Worm (Caenorhabditis elegans) whole organism, young adult: ENCODE results near the gene istr-1.

Experiments used
- B0035.1 ChIP-seq: sonication (generic microtip); optimal IDR thresholded peaks from 2 replicates; lab custom pipeline; 2016; ENCODE audit warnings: missing genetic modification characterization, mild to moderate bottlenecking, missing compliant biosample characterization, missing genotype, missing genetic modification reagents
- B0336.3 ChIP-seq: fragments of 200-800 bp; sonication (Bioruptor generic); IDR thresholded peaks from 2 replicates; pipeline ENCODE4 v1.3.6; 2022; ENCODE audit warnings: missing genetic modification characterization, missing compliant biosample characterization
- F33H1.4 ChIP-seq: fragments of 200-800 bp; sonication (Bioruptor generic); IDR thresholded peaks from 2 replicates; pipeline ENCODE4 v1.3.6; 2022; ENCODE audit warnings: missing genetic modification reagents, missing genetic modification characterization, missing compliant biosample characterization
- F57A8.1 ChIP-seq: fragments of 200-800 bp; sonication (Bioruptor generic); optimal IDR thresholded peaks from 2 replicates; lab custom pipeline; 2018; ENCODE audit warnings: mild to moderate bottlenecking, missing genetic modification characterization, moderate library complexity, missing compliant biosample characterization
- K12H6.12 ChIP-seq: fragments of 200-800 bp; sonication (Bioruptor generic); optimal IDR thresholded peaks from 2 replicates; lab custom pipeline; 2018; ENCODE audit warnings: mild to moderate bottlenecking, missing genetic modification characterization, missing compliant biosample characterization
- T07F8.4 ChIP-seq: sonication (generic microtip); optimal IDR thresholded peaks from 2 replicates; lab custom pipeline; 2016; ENCODE audit warnings: mild to moderate bottlenecking, missing genetic modification characterization, moderate library complexity, missing compliant biosample characterization
- T26A5.8 ChIP-seq: sonication (generic microtip); optimal IDR thresholded peaks from 2 replicates; lab custom pipeline; 2016; ENCODE audit warnings: missing genetic modification characterization, missing compliant biosample characterization
- Y79H2A.3 ChIP-seq: fragments of 200-800 bp; sonication (Bioruptor generic); conservative IDR thresholded peaks from 2 replicates; pipeline ENCODE4 v1.3.6; 2022; ENCODE audit warnings: missing genetic modification reagents, missing genetic modification characterization, missing compliant biosample characterization
- ZK185.1 ChIP-seq: sonication (generic microtip); optimal IDR thresholded peaks from 2 replicates; lab custom pipeline; 2016; ENCODE audit warnings: mild to moderate bottlenecking, missing genetic modification characterization, missing compliant biosample characterization; ENCODE audit not compliant: poor library complexity, severe bottlenecking
- akir-1 ChIP-seq: fragments of 200-800 bp; sonication (Bioruptor generic); optimal IDR thresholded peaks from 2 replicates; lab custom pipeline; 2018; ENCODE audit warnings: mild to moderate bottlenecking, missing genetic modification characterization, moderate library complexity, missing compliant biosample characterization
- aptf-3 ChIP-seq: fragments of 200-800 bp; sonication (Bioruptor generic); IDR thresholded peaks from 2 replicates; pipeline ENCODE4 v1.3.6; 2022; ENCODE audit warnings: missing genetic modification characterization, missing compliant biosample characterization
- bed-1 ChIP-seq: fragments of 200-800 bp; sonication (Bioruptor generic); IDR thresholded peaks from 2 replicates; pipeline ENCODE4 v1.3.6; 2022; ENCODE audit warnings: missing genetic modification reagents, missing genetic modification characterization, missing compliant biosample characterization
- bed-2 ChIP-seq: fragments of 200-800 bp; sonication (Bioruptor generic); IDR thresholded peaks from 2 replicates; pipeline ENCODE4 v1.3.6; 2022; ENCODE audit warnings: missing genetic modification reagents, missing genetic modification characterization, missing compliant biosample characterization
- ccch-3 ChIP-seq: fragments of 200-800 bp; sonication (Bioruptor generic); optimal IDR thresholded peaks from 2 replicates; lab custom pipeline; 2018; ENCODE audit warnings: mild to moderate bottlenecking, missing genetic modification characterization, missing compliant biosample characterization
- ceh-100 ChIP-seq: fragments of 200-800 bp; sonication (Bioruptor generic); IDR thresholded peaks from 2 replicates; pipeline ENCODE4 v1.3.6; 2022; ENCODE audit warnings: missing genetic modification reagents, missing genetic modification characterization, missing compliant biosample characterization
- ceh-40 ChIP-seq: fragments of 200-800 bp; sonication (Bioruptor generic); IDR thresholded peaks from 2 replicates; pipeline ENCODE4 v1.3.6; 2022; ENCODE audit warnings: missing genetic modification characterization, missing compliant biosample characterization
- ceh-58 ChIP-seq: fragments of 200-800 bp; sonication (Bioruptor generic); IDR thresholded peaks from 2 replicates; pipeline ENCODE4 v1.3.6; 2022; ENCODE audit warnings: missing genetic modification characterization, missing compliant biosample characterization
- ceh-91 ChIP-seq: fragments of 200-800 bp; sonication (Bioruptor generic); IDR thresholded peaks from 2 replicates; pipeline ENCODE4 v1.3.6; 2022; ENCODE audit warnings: missing genetic modification reagents, missing genetic modification characterization, missing compliant biosample characterization
- dpff-1 ChIP-seq: sonication (generic microtip); optimal IDR thresholded peaks from 2 replicates; lab custom pipeline; 2017; ENCODE audit warnings: mild to moderate bottlenecking, missing genetic modification characterization, missing compliant biosample characterization
- dpl-1 ChIP-seq: fragments of 150-350 bp; optimal IDR thresholded peaks from 2 replicates; lab custom pipeline; 2014; ENCODE audit warnings: missing biosample characterization, missing genetic modification reagents, missing genetic modification characterization
- egrh-3 ChIP-seq: fragments of 200-800 bp; sonication (Bioruptor generic); IDR thresholded peaks from 2 replicates; pipeline ENCODE4 v1.3.6; 2022; ENCODE audit warnings: missing genetic modification reagents, missing genetic modification characterization, missing compliant biosample characterization
- gei-17 ChIP-seq: fragments of 200-800 bp; sonication (Bioruptor generic); optimal IDR thresholded peaks from 2 replicates; lab custom pipeline; 2018; ENCODE audit warnings: mild to moderate bottlenecking, missing genetic modification characterization, missing compliant biosample characterization
- him-1 ChIP-seq: sonication (generic microtip); optimal IDR thresholded peaks from 2 replicates; lab custom pipeline; 2016; ENCODE audit warnings: missing genotype, missing genetic modification reagents, missing genetic modification characterization, missing compliant biosample characterization
- hlh-12 ChIP-seq: sonication (generic microtip); optimal IDR thresholded peaks from 2 replicates; lab custom pipeline; 2016; ENCODE audit warnings: missing genetic modification characterization, missing compliant biosample characterization
- hlh-26 ChIP-seq: fragments of 200-800 bp; sonication (Bioruptor generic); conservative IDR thresholded peaks from 2 replicates; pipeline ENCODE4 v1.3.6; 2022; ENCODE audit warnings: missing genetic modification reagents, missing genetic modification characterization, missing compliant biosample characterization
- let-526 ChIP-seq: fragments of 200-800 bp; sonication (Bioruptor generic); IDR thresholded peaks from 2 replicates; pipeline ENCODE4 v1.3.6; 2022; ENCODE audit warnings: missing genetic modification reagents, missing genetic modification characterization, missing compliant biosample characterization
- lin-26 ChIP-seq: fragments of 200-800 bp; sonication (Bioruptor generic); IDR thresholded peaks from 2 replicates; pipeline ENCODE4 v1.3.6; 2022; ENCODE audit warnings: missing genetic modification reagents, missing genetic modification characterization, missing compliant biosample characterization
- lin-35 ChIP-seq, 3 experiments: fragments of 150-350 bp in 2 of 3; sonication (generic microtip) in 1 of 3; optimal IDR thresholded peaks; 2 replicates each; lab custom pipeline; 2014 to 2018; ENCODE audit warnings: missing biosample characterization in 3 of 3, missing genetic modification characterization in 3 of 3, missing genetic modification reagents in 3 of 3
- lin-54 ChIP-seq: fragments of 200-800 bp; sonication (Bioruptor generic); optimal IDR thresholded peaks from 2 replicates; lab custom pipeline; 2018; ENCODE audit warnings: mild to moderate bottlenecking, missing genetic modification characterization, missing compliant biosample characterization
- lir-1 ChIP-seq: fragments of 200-800 bp; sonication (Bioruptor generic); conservative IDR thresholded peaks from 2 replicates; pipeline ENCODE4 v1.3.6; 2022; ENCODE audit warnings: missing genetic modification reagents, missing genetic modification characterization, missing compliant biosample characterization
- madf-3 ChIP-seq: fragments of 200-800 bp; sonication (Bioruptor generic); IDR thresholded peaks from 2 replicates; pipeline ENCODE4 v1.3.6; 2022; ENCODE audit warnings: missing genetic modification reagents, missing genetic modification characterization, missing compliant biosample characterization
- mcd-1 ChIP-seq: fragments of 200-800 bp; sonication (Bioruptor generic); IDR thresholded peaks from 2 replicates; pipeline ENCODE4 v1.3.6; 2022; ENCODE audit warnings: missing genetic modification reagents, missing genetic modification characterization, missing compliant biosample characterization
- mes-4 ChIP-seq: sonication (generic microtip); optimal IDR thresholded peaks from 2 replicates; lab custom pipeline; 2016; ENCODE audit warnings: missing genotype, missing genetic modification characterization, missing compliant biosample characterization
- nfya-1 ChIP-seq: sonication (generic microtip); optimal IDR thresholded peaks from 2 replicates; lab custom pipeline; 2017; ENCODE audit warnings: antibody characterized with exemption, missing compliant biosample characterization, missing genetic modification characterization, borderline replicate concordance; ENCODE audit not compliant: insufficient read depth
- nfya-2 ChIP-seq: fragments of 200-800 bp; sonication (Bioruptor generic); IDR thresholded peaks from 2 replicates; pipeline ENCODE4 v1.3.6; 2022; ENCODE audit warnings: missing genetic modification reagents, missing genetic modification characterization, missing compliant biosample characterization
- nhr-120 ChIP-seq: fragments of 200-800 bp; sonication (Bioruptor generic); IDR thresholded peaks from 2 replicates; pipeline ENCODE4 v1.3.6; 2022; ENCODE audit warnings: missing genetic modification characterization, missing compliant biosample characterization
- nhr-179 ChIP-seq: sonication (generic microtip); optimal IDR thresholded peaks from 2 replicates; lab custom pipeline; 2016; ENCODE audit warnings: mild to moderate bottlenecking, missing genetic modification characterization, missing compliant biosample characterization
- nhr-27 ChIP-seq: fragments of 200-800 bp; sonication (Bioruptor generic); optimal IDR thresholded peaks from 2 replicates; lab custom pipeline; 2018; ENCODE audit warnings: mild to moderate bottlenecking, missing genetic modification characterization, moderate library complexity, missing compliant biosample characterization
- nhr-90 ChIP-seq: sonication (generic microtip); optimal IDR thresholded peaks from 2 replicates; lab custom pipeline; 2016; ENCODE audit warnings: missing genotype, mild to moderate bottlenecking, missing genetic modification characterization, missing compliant biosample characterization
- pha-4 ChIP-seq: fragments of 150-350 bp; sonication (generic microtip); optimal IDR thresholded peaks from 2 replicates; lab custom pipeline; 2014; ENCODE audit warnings: missing biosample characterization, missing genetic modification reagents, missing genetic modification characterization
- rcor-1 ChIP-seq: fragments of 200-800 bp; sonication (Bioruptor generic); IDR thresholded peaks from 2 replicates; pipeline ENCODE4 v1.3.6; 2022; ENCODE audit warnings: missing genetic modification reagents, missing genetic modification characterization, missing compliant biosample characterization
- sdz-38 ChIP-seq: sonication (generic microtip); optimal IDR thresholded peaks from 2 replicates; lab custom pipeline; 2016; ENCODE audit warnings: missing genotype, missing genetic modification characterization, missing compliant biosample characterization
- snpc-1.1 ChIP-seq: sonication (generic microtip); optimal IDR thresholded peaks from 2 replicates; lab custom pipeline; 2017; ENCODE audit warnings: missing genetic modification characterization, mild to moderate bottlenecking, missing compliant biosample characterization, antibody characterized with exemption, moderate library complexity, missing genotype, missing genetic modification reagents; ENCODE audit not compliant: insufficient read depth
- snpc-3.4 ChIP-seq: sonication (generic microtip); optimal IDR thresholded peaks from 2 replicates; lab custom pipeline; 2017; ENCODE audit warnings: missing genetic modification characterization, mild to moderate bottlenecking, missing compliant biosample characterization, antibody characterized with exemption, moderate library complexity, missing genotype, missing genetic modification reagents
- sptf-2 ChIP-seq: fragments of 200-800 bp; sonication (Bioruptor generic); optimal IDR thresholded peaks from 2 replicates; lab custom pipeline; 2018; ENCODE audit warnings: mild to moderate bottlenecking, missing genetic modification characterization, missing compliant biosample characterization
- zfh-2 ChIP-seq: fragments of 200-800 bp; sonication (Bioruptor generic); conservative IDR thresholded peaks from 2 replicates; pipeline ENCODE4 v1.3.6; 2022; ENCODE audit warnings: missing genetic modification reagents, missing genetic modification characterization, missing compliant biosample characterization
- zim-3 ChIP-seq: sonication (generic microtip); optimal IDR thresholded peaks from 2 replicates; lab custom pipeline; 2017; ENCODE audit warnings: mild to moderate bottlenecking, missing genetic modification characterization, moderate library complexity, missing compliant biosample characterization
- ztf-26 ChIP-seq: sonication (generic microtip); optimal IDR thresholded peaks from 2 replicates; lab custom pipeline; 2017; ENCODE audit warnings: missing genetic modification characterization, missing compliant biosample characterization
- ztf-3 ChIP-seq: fragments of 200-800 bp; sonication (Bioruptor generic); optimal IDR thresholded peaks from 2 replicates; lab custom pipeline; 2018; ENCODE audit warnings: mild to moderate bottlenecking, missing genetic modification characterization, missing compliant biosample characterization

The istr-1 gene

DNA sequence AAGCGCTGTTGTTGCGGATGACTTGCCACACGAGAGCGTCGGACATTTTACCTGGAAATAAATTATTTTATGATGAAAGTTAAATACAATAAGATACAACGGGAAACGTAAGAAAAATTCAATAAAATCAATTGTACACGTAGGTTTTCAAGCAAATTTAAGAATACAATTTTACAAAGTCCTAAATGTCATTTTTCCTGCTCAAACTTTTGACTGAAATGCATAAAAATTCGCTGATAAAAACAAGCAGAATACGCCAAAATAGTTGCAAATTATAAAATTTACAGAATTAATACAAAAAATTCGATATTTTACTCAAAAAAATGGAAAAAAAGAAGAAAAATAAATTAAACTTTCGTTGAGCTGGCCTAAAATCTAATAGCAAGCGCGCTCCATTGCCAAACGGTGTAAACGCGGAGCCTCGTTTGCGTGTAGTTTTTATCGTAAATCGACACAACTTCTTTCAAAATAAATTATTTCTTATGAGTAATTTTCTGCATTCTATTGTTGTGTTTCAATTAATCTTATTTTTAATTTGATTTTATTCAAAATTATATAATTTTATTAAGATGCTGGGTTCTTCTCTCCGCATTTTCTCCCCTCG, 30.5 kb downstream of the istr-1 start, which contains the start of the genes rpl-28 and mrpl-49 (continued):
- no peak for TF ChIP-seq pha-4 (tag; lab: Kevin White, UChicago)
- no peak for TF ChIP-seq hlh-12 (tag; lab: Kevin White, UChicago)
- TF ChIP-seq B0336.3 (GFP tag; lab: Robert Waterston, UW): no peak
- no peak for TF ChIP-seq snpc-1.1 (tag; lab: Kevin White, UChicago)
- peak; percentile 44 for TF ChIP-seq ZK185.1
- TF ChIP-seq lin-35 (GFP tag; optimal IDR thresholded peaks at IDR 0.05; lab: Kevin White, UChicago): peak in 1 of 3 experiments; percentile 76
- no peak for TF ChIP-seq bed-1 (GFP tag; lab: Robert Waterston, UW)
- no peak for TF ChIP-seq Y79H2A.3 (GFP tag; lab: Robert Waterston, UW)
- no peak for TF ChIP-seq zim-3 (tag; lab: Kevin White, UChicago)
- peak; percentile 21 for TF ChIP-seq ztf-26
- no peak for TF ChIP-seq B0035.1 (tag; lab: Kevin White, UChicago)
- no peak for TF ChIP-seq mes-4 (tag; lab: Kevin White, UChicago)
- TF ChIP-seq ceh-40: no peak
- TF ChIP-seq nhr-90 (tag; lab: Kevin White, UChicago): no peak
- no peak for TF ChIP-seq nhr-179
- TF ChIP-seq ceh-100: no peak
- TF ChIP-seq T26A5.8 (tag; lab: Kevin White, UChicago): no peak
- TF ChIP-seq sdz-38 (tag; lab: Kevin White, UChicago): no peak
- no peak for TF ChIP-seq rcor-1
- no peak for TF ChIP-seq nhr-120 (GFP tag; lab: Robert Waterston, UW)
- TF ChIP-seq lin-54: peak; percentile 71
- no peak for TF ChIP-seq lir-1 (GFP tag; lab: Robert Waterston, UW)
- no peak for TF ChIP-seq F57A8.1
- TF ChIP-seq ceh-58 (GFP tag; lab: Robert Waterston, UW): no peak
- no peak for TF ChIP-seq lin-26 (GFP tag; lab: Robert Waterston, UW)
- no peak for TF ChIP-seq nfya-1 (tag; lab: Kevin White, UChicago)
- TF ChIP-seq snpc-3.4: no peak
- TF ChIP-seq dpff-1: no peak
- TF ChIP-seq egrh-3 (GFP tag; lab: Robert Waterston, UW): no peak
- TF ChIP-seq aptf-3 (GFP tag; lab: Robert Waterston, UW): no peak
- no peak for TF ChIP-seq bed-2 (GFP tag; lab: Robert Waterston, UW)
- no peak for TF ChIP-seq ccch-3 (GFP tag; lab: Kevin White, UChicago)
- TF ChIP-seq F33H1.4: peak; percentile 46; the same call in 1 of the 2 replicates
- TF ChIP-seq mcd-1 (GFP tag; lab: Robert Waterston, UW): peak; percentile 96
- no peak for TF ChIP-seq let-526 (GFP tag; lab: Robert Waterston, UW)
- TF ChIP-seq ztf-3 (GFP tag; lab: Kevin White, UChicago): no peak
- TF ChIP-seq nfya-2 (GFP tag; lab: Robert Waterston, UW): no peak
- TF ChIP-seq him-1: no peak
- TF ChIP-seq T07F8.4: no peak
- no peak for TF ChIP-seq sptf-2 (GFP tag; lab: Kevin White, UChicago)
- peak; percentile 64; the same call in 1 of the 2 replicates for TF ChIP-seq ceh-91 (GFP tag; lab: Robert Waterston, UW)
- no peak for TF ChIP-seq gei-17 (GFP tag; lab: Kevin White, UChicago)
- no peak for TF ChIP-seq hlh-26 (GFP tag; lab: Robert Waterston, UW)
- no peak for TF ChIP-seq nhr-27 (tag; lab: Kevin White, UChicago)
- no peak for TF ChIP-seq madf-3 (GFP tag; lab: Robert Waterston, UW)
- no peak for TF ChIP-seq akir-1 (GFP tag; lab: Kevin White, UChicago)
- TF ChIP-seq K12H6.12 (tag; lab: Kevin White, UChicago): peak; percentile 5
- no peak for TF ChIP-seq dpl-1 (GFP tag; lab: Kevin White, UChicago)
- TF ChIP-seq zfh-2 (GFP tag; lab: Robert Waterston, UW): no peak
